Fruit fly (Drosophila melanogaster): ENCODE results near the gene in.

dm6 chr3L:20347762-20348580 is 19.0 kb upstream of the in start, which contains the start of the genes Rbbp5 and eRF1:
- TF ChIP-seq psq (optimal IDR thresholded peaks at IDR 0.05): no peak
- TF ChIP-seq ttk (optimal IDR thresholded peaks at IDR 0.05): no peak
- no peak for TF ChIP-seq h (optimal IDR thresholded peaks at IDR 0.05)
- no peak for TF ChIP-seq Sin3A (optimal IDR thresholded peaks at IDR 0.05)
- TF ChIP-seq Myc (optimal IDR thresholded peaks at IDR 0.05): no peak

Data from Kc167 (cell line).